Fruit fly (Drosophila melanogaster): ENCODE data around the gene CG10859.

DNA sequence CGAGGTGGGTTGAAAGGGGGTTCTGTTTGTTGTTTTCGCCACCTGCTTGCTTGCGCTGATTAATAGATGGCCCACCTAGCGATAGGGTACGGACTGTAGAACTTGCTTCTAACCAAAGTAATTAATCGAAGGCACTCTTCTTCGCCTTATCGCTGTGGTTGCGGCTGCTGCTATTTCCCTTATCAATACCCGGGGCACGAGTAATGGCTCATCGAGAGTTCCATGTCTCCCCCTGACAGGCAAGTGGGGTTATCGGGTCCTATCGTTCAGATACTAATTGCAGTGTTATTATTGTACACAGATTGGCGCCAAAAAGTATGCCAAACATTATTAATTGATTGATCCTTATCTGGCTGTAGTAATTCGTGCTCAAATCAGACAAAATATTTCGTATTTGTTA lies 38.3 kb upstream of the CG10859 start:
- TF ChIP-seq CG15601 (tag; optimal IDR thresholded peaks at IDR 0.05) (no peak), HLH3B (GFP tag; IDR thresholded peaks at IDR 0.05) (no peak), corto (GFP tag; optimal IDR thresholded peaks at IDR 0.05) (no peak), CG4730 (GFP tag; IDR thresholded peaks at IDR 0.05) (no peak), CG13624 (GFP tag; optimal IDR thresholded peaks at IDR 0.05) (no peak), sug (tag; optimal IDR thresholded peaks at IDR 0.05) (peak; percentile 94), C15 (GFP tag; IDR thresholded peaks at IDR 0.05) (no peak), ham (GFP tag; IDR thresholded peaks at IDR 0.05) (no peak), Pdp1 (GFP tag; optimal IDR thresholded peaks at IDR 0.05) (no peak), lmd (GFP tag; IDR thresholded peaks at IDR 0.05) (no peak), pum (GFP tag; optimal IDR thresholded peaks at IDR 0.05) (no peak), gro (GFP tag; optimal IDR thresholded peaks at IDR 0.05) (no peak), Dek (tag; optimal IDR thresholded peaks at IDR 0.05) (no peak), nau (GFP tag; optimal IDR thresholded peaks at IDR 0.05) (no peak)

All from whole organism, embryonic.